Fruit fly (Drosophila melanogaster): ENCODE results near the gene fz2.

The fz2 gene

DNA sequence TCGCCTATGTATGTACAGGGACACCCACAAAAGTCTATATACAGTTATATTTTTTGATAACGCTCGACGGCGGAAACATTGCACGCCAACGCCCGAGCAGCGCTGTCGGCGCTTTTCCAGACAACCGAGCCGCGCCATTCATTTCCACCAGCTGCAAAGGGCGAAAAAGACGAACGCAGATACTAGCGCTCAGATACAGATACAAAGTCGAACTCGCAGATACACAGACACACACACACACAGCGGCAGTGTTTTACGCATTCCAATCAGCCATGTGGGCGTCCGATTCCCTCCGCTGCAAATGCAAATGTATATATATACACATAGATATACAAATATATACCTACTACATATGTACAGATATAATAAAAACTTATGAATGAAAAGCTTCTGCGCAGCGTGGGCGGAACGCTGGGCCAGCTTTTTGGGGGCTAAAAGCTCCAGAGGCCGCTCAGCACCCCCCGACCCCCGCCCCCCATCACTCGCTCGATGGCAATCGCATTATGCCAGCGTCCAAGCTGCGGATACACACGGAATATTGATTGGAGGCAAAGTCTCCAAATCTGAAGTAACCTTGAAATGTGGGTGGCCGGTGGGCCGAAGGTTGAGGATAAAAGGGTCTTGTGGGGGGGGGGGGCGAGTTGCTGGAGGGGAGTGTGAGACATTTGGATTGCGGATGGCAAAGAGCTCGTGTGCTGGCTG lies 143.6 kb downstream of the fz2 start (continued):
- no peak for TF ChIP-seq CG13624 (GFP tag; optimal IDR thresholded peaks at IDR 0.05)
- no peak for TF ChIP-seq vnd (GFP tag; IDR thresholded peaks at IDR 0.05; ENCODE audit: partially characterized antibody)
- TF ChIP-seq Hr39 (optimal IDR thresholded peaks at IDR 0.05): peak; percentile 29
- no peak for TF ChIP-seq CG9727 (GFP tag; optimal IDR thresholded peaks at IDR 0.05)
- TF ChIP-seq Gsc (GFP tag; IDR thresholded peaks at IDR 0.05): no peak
- TF ChIP-seq Mes4 (GFP tag; optimal IDR thresholded peaks at IDR 0.05): no peak
- no peak for TF ChIP-seq CG15696 (tag; optimal IDR thresholded peaks at IDR 0.05)
- TF ChIP-seq CG16779 (GFP tag; IDR thresholded peaks at IDR 0.05): 0 out of 2 replicates have a peak, but pooled peaks have one; percentile 36
- TF ChIP-seq CG33557 (GFP tag; optimal IDR thresholded peaks at IDR 0.05): no peak
- TF ChIP-seq wek (GFP tag; optimal IDR thresholded peaks at IDR 0.05): no peak
- no peak for TF ChIP-seq pita (GFP tag; optimal IDR thresholded peaks at IDR 0.05)
- TF ChIP-seq sug (tag; optimal IDR thresholded peaks at IDR 0.05): peak; percentile 52
- TF ChIP-seq Ptx1 (GFP tag; IDR thresholded peaks at IDR 0.05): no peak
- TF ChIP-seq CG17328 (GFP tag; IDR thresholded peaks at IDR 0.05): no peak
- peak; percentile 27; the same call in 1 of the 2 replicates for TF ChIP-seq Bgb (GFP tag; IDR thresholded peaks at IDR 0.05; ENCODE audit: partially characterized antibody)
- TF ChIP-seq peb (GFP tag; IDR thresholded peaks at IDR 0.05): no peak
- TF ChIP-seq Ets97D (GFP tag; optimal IDR thresholded peaks at IDR 0.05): no peak
- TF ChIP-seq eve (GFP tag; optimal IDR thresholded peaks at IDR 0.05): no peak
- no peak for TF ChIP-seq ATbp (GFP tag; optimal IDR thresholded peaks at IDR 0.05)
- TF ChIP-seq fru (optimal IDR thresholded peaks at IDR 0.05): no peak
- no peak for TF ChIP-seq CG8944 (GFP tag; optimal IDR thresholded peaks at IDR 0.05)
- TF ChIP-seq so (GFP tag; IDR thresholded peaks at IDR 0.05): no peak; the same call in 1 of the 3 replicates
- TF ChIP-seq nom (GFP tag; optimal IDR thresholded peaks at IDR 0.05): peak; percentile 57
- no peak for TF ChIP-seq pnt (GFP tag; optimal IDR thresholded peaks at IDR 0.05)
- no peak for TF ChIP-seq knrl (GFP tag; IDR thresholded peaks at IDR 0.05; ENCODE audit: partially characterized antibody)
- TF ChIP-seq CG6791 (GFP tag; IDR thresholded peaks at IDR 0.05; ENCODE audit: partially characterized antibody): no peak
- no peak for TF ChIP-seq Jarid2 (GFP tag; optimal IDR thresholded peaks at IDR 0.05)
- TF ChIP-seq lab (GFP tag; optimal IDR thresholded peaks at IDR 0.05): peak; percentile 10
- no peak for TF ChIP-seq Bdp1 (GFP tag; optimal IDR thresholded peaks at IDR 0.05)
- peak; percentile 87 for TF ChIP-seq CG10543 (GFP tag; optimal IDR thresholded peaks at IDR 0.05)
- no peak for TF ChIP-seq CG1024 (GFP tag; IDR thresholded peaks at IDR 0.05)
- TF ChIP-seq Taf1 (GFP tag; IDR thresholded peaks at IDR 0.05): no peak
- TF ChIP-seq croc (GFP tag; conservative IDR thresholded peaks at IDR 0.05): no peak
- TF ChIP-seq crol (GFP tag; IDR thresholded peaks at IDR 0.05): peak; percentile 98
- TF ChIP-seq CG30020 (tag; optimal IDR thresholded peaks at IDR 0.05): no peak
- no peak for TF ChIP-seq Bteb2 (GFP tag; optimal IDR thresholded peaks at IDR 0.05)
- no peak for TF ChIP-seq ac (GFP tag; optimal IDR thresholded peaks at IDR 0.05)
- peak; percentile 85 for TF ChIP-seq cg (GFP tag; optimal IDR thresholded peaks at IDR 0.05)
- TF ChIP-seq CG7745 (tag; optimal IDR thresholded peaks at IDR 0.05): no peak
- no peak for TF ChIP-seq Sox100B (GFP tag; optimal IDR thresholded peaks at IDR 0.05)
- no peak for TF ChIP-seq ham (GFP tag; IDR thresholded peaks at IDR 0.05)
- no peak for TF ChIP-seq CG12104 (GFP tag; optimal IDR thresholded peaks at IDR 0.05)
- no peak for TF ChIP-seq tio (GFP tag; optimal IDR thresholded peaks at IDR 0.05)
- no peak for TF ChIP-seq CG12155 (GFP tag; optimal IDR thresholded peaks at IDR 0.05)
- TF ChIP-seq CG10431 (GFP tag; optimal IDR thresholded peaks at IDR 0.05): peak; percentile 4
- TF ChIP-seq bbx (GFP tag; IDR thresholded peaks at IDR 0.05; ENCODE audit: partially characterized antibody): no peak
- no peak for TF ChIP-seq CG17359 (tag; optimal IDR thresholded peaks at IDR 0.05)
- no peak for TF ChIP-seq CG11247 (GFP tag; IDR thresholded peaks at IDR 0.05)
- no peak for TF ChIP-seq chif (GFP tag; optimal IDR thresholded peaks at IDR 0.05)
- TF ChIP-seq CG33213 (GFP tag; optimal IDR thresholded peaks at IDR 0.05): no peak
- no peak for TF ChIP-seq Oli (tag; optimal IDR thresholded peaks at IDR 0.05)
